Worm (Caenorhabditis elegans) whole organism, L4/young adult: ENCODE results near the gene mnat-1.

Experiments used
- dao-5 ChIP-seq: sonication (generic microtip); optimal IDR thresholded peaks from 2 replicates; lab custom pipeline; 2016; ENCODE audit warnings: missing genotype, missing genetic modification characterization, moderate library complexity, missing compliant biosample characterization
- him-1 ChIP-seq: sonication (generic microtip); optimal IDR thresholded peaks from 2 replicates; lab custom pipeline; 2016; ENCODE audit warnings: missing genotype, missing genetic modification reagents, missing genetic modification characterization, missing compliant biosample characterization

ce11 chrII:2438180-2438579, 40.3 kb downstream of the mnat-1 start:
- TF ChIP-seq him-1 (tag; lab: Kevin White, UChicago): no peak
- no peak for TF ChIP-seq dao-5 (tag; lab: Kevin White, UChicago)
